Worm (Caenorhabditis elegans): Measurements from ENCODE around the gene H32C10.1.
A peak's percentile ranks its signal among the peaks of the same experiment; 100 is the strongest.

DNA sequence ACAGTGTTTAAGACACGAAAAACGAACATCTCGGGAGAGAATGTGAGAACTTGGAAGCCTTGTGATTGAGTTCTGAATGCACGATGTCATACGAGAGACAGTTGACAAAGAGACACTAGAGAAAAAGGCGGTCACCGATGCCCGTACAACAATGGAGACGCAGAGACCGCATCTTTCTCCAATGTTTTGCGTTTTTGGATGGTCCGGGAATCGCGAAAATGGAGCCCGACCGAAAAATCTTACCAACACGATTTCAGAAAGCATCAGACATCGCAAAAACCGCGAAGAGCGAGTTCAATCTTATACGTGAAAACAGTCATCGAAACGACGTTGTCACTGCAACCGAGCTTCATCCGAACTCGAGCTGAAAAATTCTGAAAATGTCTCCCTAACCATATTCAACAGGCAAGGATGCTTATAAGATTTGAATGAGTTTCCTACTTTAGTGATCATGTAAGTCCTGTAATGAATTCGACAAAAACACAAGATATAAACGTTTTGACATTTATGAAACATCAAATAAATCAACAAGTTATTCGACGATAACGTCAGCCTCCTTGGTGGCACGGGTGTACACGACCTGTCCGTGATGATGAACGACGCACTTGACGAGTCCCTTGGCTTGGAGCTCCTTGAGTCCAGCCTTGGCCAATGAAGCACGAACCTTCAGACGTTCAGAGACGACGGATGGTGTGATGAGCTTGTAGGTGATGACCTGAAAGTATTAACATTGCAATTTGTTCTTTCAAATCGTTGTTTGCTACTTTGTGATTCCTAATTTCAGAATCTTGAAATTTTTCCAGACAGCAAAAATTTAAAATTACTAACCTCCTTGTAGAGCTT, 12.7 kb downstream of the H32C10.1 start, which contains the start of gene inx-7:
- TF ChIP-seq K11D2.4 (GFP tag; IDR thresholded peaks at IDR 0.05) = no peak
- peak; percentile 36 for TF ChIP-seq ceh-79 (tag; optimal IDR thresholded peaks at IDR 0.05)
- TF ChIP-seq fkh-3 (tag; optimal IDR thresholded peaks at IDR 0.05) = no peak
- TF ChIP-seq F10E7.11 (tag; optimal IDR thresholded peaks at IDR 0.05) = peak; percentile 70
- TF ChIP-seq him-1 (tag; optimal IDR thresholded peaks at IDR 0.05) = peak; percentile 19
- no peak for TF ChIP-seq ama-1 (optimal IDR thresholded peaks at IDR 0.05)
- TF ChIP-seq ama-1 (GFP tag; optimal IDR thresholded peaks at IDR 0.05) = peak; percentile 34 to 88
- TF ChIP-seq hmg-20 (GFP tag; IDR thresholded peaks at IDR 0.05) = 0 out of 2 replicates have a peak, but pooled peaks have one; percentile 19
- TF ChIP-seq ztf-28 (GFP tag; IDR thresholded peaks at IDR 0.05) = no peak
- no peak for TF ChIP-seq mes-4 (tag; optimal IDR thresholded peaks at IDR 0.05)
- no peak for TF ChIP-seq dpl-1 (GFP tag; optimal IDR thresholded peaks at IDR 0.05)
- no peak for TF ChIP-seq ztf-25 (GFP tag; IDR thresholded peaks at IDR 0.05)

Measured in whole organism, young adult.